Worm (Caenorhabditis elegans) whole organism, mixed stage, embryonic: Measurements from ENCODE around the gene W06F12.2.

Experiments used
- bed-3 ChIP-seq: fragments of 200-800 bp; sonication (Bioruptor generic); optimal IDR thresholded peaks from 3 replicates; lab custom pipeline; 2018; ENCODE audit warnings: mild to moderate bottlenecking, missing genetic modification characterization, moderate library complexity, missing compliant biosample characterization
- ces-1 ChIP-seq: fragments of 150-350 bp; optimal IDR thresholded peaks from 2 replicates; lab custom pipeline; 2014; ENCODE audit warnings: missing biosample characterization, missing genetic modification reagents, missing genetic modification characterization
- elt-1 ChIP-seq: sonication (generic microtip); optimal IDR thresholded peaks from 2 replicates; lab custom pipeline; 2017; ENCODE audit warnings: missing genetic modification characterization, mild to moderate bottlenecking, missing compliant biosample characterization, antibody characterized with exemption, moderate library complexity, borderline replicate concordance; ENCODE audit not compliant: insufficient read depth
- lin-13 ChIP-seq: fragments of 150-350 bp; optimal IDR thresholded peaks from 2 replicates; lab custom pipeline; 2014; ENCODE audit warnings: missing biosample characterization, missing genetic modification characterization
- mab-5 ChIP-seq: fragments of 150-350 bp; optimal IDR thresholded peaks from 2 replicates; lab custom pipeline; 2014; ENCODE audit warnings: missing biosample characterization, missing genetic modification characterization
- mep-1 ChIP-seq: fragments of 150-350 bp; optimal IDR thresholded peaks from 2 replicates; lab custom pipeline; 2017; ENCODE audit warnings: missing biosample characterization, missing genetic modification reagents, missing genetic modification characterization, inconsistent platforms
- nhr-237 ChIP-seq: fragments of 150-350 bp; optimal IDR thresholded peaks from 2 replicates; lab custom pipeline; 2014; ENCODE audit warnings: missing biosample characterization, missing genetic modification characterization
- nhr-28 ChIP-seq: fragments of 150-350 bp; optimal IDR thresholded peaks from 2 replicates; lab custom pipeline; 2014; ENCODE audit warnings: missing biosample characterization, missing genetic modification characterization
- pha-4 ChIP-seq: fragments of 150-350 bp; optimal IDR thresholded peaks from 2 replicates; lab custom pipeline; 2018; ENCODE audit warnings: missing biosample characterization, missing genetic modification reagents, missing genetic modification characterization
- snpc-4 ChIP-seq: fragments of 150-350 bp; optimal IDR thresholded peaks from 2 replicates; lab custom pipeline; 2014; ENCODE audit warnings: missing biosample characterization, missing genetic modification characterization
- unc-120 ChIP-seq: sonication (generic microtip); optimal IDR thresholded peaks from 2 replicates; lab custom pipeline; 2017; ENCODE audit warnings: missing genetic modification characterization, missing compliant biosample characterization; ENCODE audit not compliant: poor library complexity, severe bottlenecking
- unc-39 ChIP-seq: fragments of 150-350 bp; optimal IDR thresholded peaks from 2 replicates; lab custom pipeline; 2014; ENCODE audit warnings: missing biosample characterization, missing genetic modification characterization
- unc-62 ChIP-seq: fragments of 150-350 bp; optimal IDR thresholded peaks from 2 replicates; lab custom pipeline; 2014; ENCODE audit warnings: missing biosample characterization, missing genetic modification reagents, missing genetic modification characterization

ce11 chrIII:13732665-13733064 lies 1.2 kb upstream of the W06F12.2 start:
- no peak for TF ChIP-seq unc-62 (GFP tag; lab: Kevin White, UChicago)
- no peak for TF ChIP-seq nhr-237 (tag; lab: Kevin White, UChicago)
- no peak for TF ChIP-seq mab-5
- TF ChIP-seq elt-1 (tag; lab: Kevin White, UChicago): no peak
- TF ChIP-seq unc-39 (tag; lab: Kevin White, UChicago): no peak
- TF ChIP-seq bed-3 (GFP tag; lab: Kevin White, UChicago): no peak
- TF ChIP-seq nhr-28 (tag; lab: Kevin White, UChicago): no peak
- TF ChIP-seq lin-13 (tag; lab: Kevin White, UChicago): no peak
- TF ChIP-seq snpc-4 (tag; lab: Kevin White, UChicago): no peak
- TF ChIP-seq mep-1 (tag; lab: Kevin White, UChicago): no peak
- TF ChIP-seq unc-120 (tag; lab: Kevin White, UChicago): no peak
- TF ChIP-seq pha-4 (tag; lab: Kevin White, UChicago): peak; percentile 49
- no peak for TF ChIP-seq ces-1 (GFP tag; lab: Kevin White, UChicago)
